Fruit fly (Drosophila melanogaster): ENCODE data around the gene Pcp.

Pcp gene

DNA sequence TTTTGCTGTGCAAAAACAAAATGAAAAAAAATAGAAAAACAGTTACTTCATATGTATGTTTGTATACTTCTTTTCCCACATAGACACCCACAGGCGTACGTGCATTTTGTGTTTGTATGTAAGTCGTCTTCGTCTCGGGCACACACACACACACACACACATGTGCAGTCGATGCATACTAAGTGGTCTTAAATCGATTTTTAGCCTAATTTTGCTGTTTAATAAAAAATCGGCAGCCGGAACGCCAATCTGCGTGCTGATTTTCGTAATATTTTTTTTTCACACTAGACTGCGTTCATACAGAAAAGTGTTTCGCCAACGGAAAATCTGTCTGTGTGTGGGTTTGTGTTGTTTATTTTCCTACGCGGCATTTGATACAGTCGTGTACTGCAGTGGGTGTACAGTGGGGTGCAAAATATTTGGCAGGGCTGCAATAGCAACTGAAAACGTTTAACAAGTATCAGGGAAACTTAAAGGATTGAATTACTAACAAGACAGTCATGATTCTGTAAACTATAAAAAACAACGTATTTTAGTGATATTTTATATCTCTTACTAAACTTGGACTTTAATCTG is 11.7 kb downstream of the Pcp start (continued):
- 0 out of 2 replicates have a peak, but pooled peaks have one; percentile 21 for TF ChIP-seq HLH3B (GFP tag; IDR thresholded peaks at IDR 0.05)
- peak; percentile 19; the same call in 1 of the 2 replicates for TF ChIP-seq Bgb (GFP tag; IDR thresholded peaks at IDR 0.05; ENCODE audit: partially characterized antibody)
- TF ChIP-seq CG10979 (tag; optimal IDR thresholded peaks at IDR 0.05): peak; percentile 45
- TF ChIP-seq exex (tag; optimal IDR thresholded peaks at IDR 0.05): no peak
- no peak for TF ChIP-seq CG11696 (GFP tag; IDR thresholded peaks at IDR 0.05)
- TF ChIP-seq Oaz (GFP tag; IDR thresholded peaks at IDR 0.05): no peak
- no peak for TF ChIP-seq gce (GFP tag; IDR thresholded peaks at IDR 0.05)
- TF ChIP-seq sens (GFP tag): peak; percentile 92
- no peak for TF ChIP-seq Lim3 (GFP tag; IDR thresholded peaks at IDR 0.05)
- TF ChIP-seq CG15011 (GFP tag; optimal IDR thresholded peaks at IDR 0.05): no peak
- no peak for TF ChIP-seq pho (GFP tag; optimal IDR thresholded peaks at IDR 0.05)
- no peak for TF ChIP-seq CG33557 (GFP tag; optimal IDR thresholded peaks at IDR 0.05)
- TF ChIP-seq Deaf1 (tag; optimal IDR thresholded peaks at IDR 0.05): peak; percentile 5
- TF ChIP-seq Rfx (GFP tag; IDR thresholded peaks at IDR 0.05): peak; percentile 62
- TF ChIP-seq insv (GFP tag; optimal IDR thresholded peaks at IDR 0.05): no peak
- TF ChIP-seq CG4617 (GFP tag; optimal IDR thresholded peaks at IDR 0.05; ENCODE audit: borderline replicate concordance): no peak
- no peak for TF ChIP-seq CrebB (tag; optimal IDR thresholded peaks at IDR 0.05)
- TF ChIP-seq HmgZ (tag; optimal IDR thresholded peaks at IDR 0.05): peak; percentile 50
- TF ChIP-seq CG31388 (GFP tag; optimal IDR thresholded peaks at IDR 0.05): peak; percentile 5
- no peak for TF ChIP-seq CG12299 (tag; optimal IDR thresholded peaks at IDR 0.05)
- no peak for TF ChIP-seq CG7372 (GFP tag; IDR thresholded peaks at IDR 0.05)
- no peak for TF ChIP-seq CG30020 (tag; optimal IDR thresholded peaks at IDR 0.05)
- peak; percentile 36; the same call in 1 of the 2 replicates for TF ChIP-seq CG11085 (GFP tag; IDR thresholded peaks at IDR 0.05)
- no peak for TF ChIP-seq CG8944 (GFP tag; optimal IDR thresholded peaks at IDR 0.05)
- TF ChIP-seq CG1233 (GFP tag; optimal IDR thresholded peaks at IDR 0.05): peak; percentile 37
- TF ChIP-seq Dek (tag; optimal IDR thresholded peaks at IDR 0.05): peak; percentile 18
- no peak for TF ChIP-seq Tbp (GFP tag; optimal IDR thresholded peaks at IDR 0.05)
- peak; percentile 21 for TF ChIP-seq CG17385 (GFP tag; optimal IDR thresholded peaks at IDR 0.05)
- peak in 1 of 2 experiments; percentile 9 for TF ChIP-seq chif (GFP tag; optimal IDR thresholded peaks at IDR 0.05)
- TF ChIP-seq Lpt (GFP tag; optimal IDR thresholded peaks at IDR 0.05): no peak
- TF ChIP-seq CG4328 (GFP tag; optimal IDR thresholded peaks at IDR 0.05): no peak
- TF ChIP-seq Eip74EF (GFP tag; optimal IDR thresholded peaks at IDR 0.05): peak in 1 of 2 experiments; percentile 31
- peak; percentile 82 for TF ChIP-seq onecut (GFP tag; IDR thresholded peaks at IDR 0.05)
- TF ChIP-seq pros (GFP tag; optimal IDR thresholded peaks at IDR 0.05): peak; percentile 19
- TF ChIP-seq ham (GFP tag; IDR thresholded peaks at IDR 0.05): no peak
- TF ChIP-seq eve (GFP tag; optimal IDR thresholded peaks at IDR 0.05): no peak
- TF ChIP-seq HLHmδ (GFP tag; optimal IDR thresholded peaks at IDR 0.05): no peak
- no peak for TF ChIP-seq nerfin-1 (tag; optimal IDR thresholded peaks at IDR 0.05)
- TF ChIP-seq MBD-R2 (GFP tag; IDR thresholded peaks at IDR 0.05): 0 out of 2 replicates have a peak, but pooled peaks have one; percentile 31
- TF ChIP-seq CG17568 (GFP tag; optimal IDR thresholded peaks at IDR 0.05): peak; percentile 8
- peak; percentile 6 for TF ChIP-seq grau (tag; optimal IDR thresholded peaks at IDR 0.05)
- TF ChIP-seq al (GFP tag; IDR thresholded peaks at IDR 0.05): no peak
- TF ChIP-seq esg (GFP tag; conservative IDR thresholded peaks at IDR 0.05): no peak
- TF ChIP-seq CG9437 (GFP tag; optimal IDR thresholded peaks at IDR 0.05): no peak
- no peak for TF ChIP-seq pfk (GFP tag; optimal IDR thresholded peaks at IDR 0.05)
- TF ChIP-seq fu2 (GFP tag; optimal IDR thresholded peaks at IDR 0.05): no peak
- no peak for TF ChIP-seq CG14667 (GFP tag; IDR thresholded peaks at IDR 0.05)
- no peak for TF ChIP-seq CG3065 (GFP tag; optimal IDR thresholded peaks at IDR 0.05)
- TF ChIP-seq E2f2 (GFP tag; IDR thresholded peaks at IDR 0.05): peak; percentile 32; the same call in 1 of the 2 replicates
- TF ChIP-seq CG4820 (GFP tag; optimal IDR thresholded peaks at IDR 0.05): no peak
- TF ChIP-seq eyg (GFP tag; optimal IDR thresholded peaks at IDR 0.05): peak; percentile 25
